Worm (Caenorhabditis elegans) whole organism, young adult: ENCODE measurements around the gene srg-51.

Source experiments
- B0019.2 ChIP-seq: fragments of 200-800 bp; sonication (Bioruptor generic); conservative IDR thresholded peaks from 2 replicates; pipeline ENCODE4 v1.3.6; 2022; ENCODE audit warnings: missing genetic modification reagents, missing genetic modification characterization, missing compliant biosample characterization
- D2030.7 ChIP-seq: fragments of 200-800 bp; sonication (Bioruptor generic); IDR thresholded peaks from 2 replicates; pipeline ENCODE4 v1.3.6; 2022; ENCODE audit warnings: missing genetic modification reagents, missing genetic modification characterization, missing compliant biosample characterization
- F22D6.2 ChIP-seq: sonication (generic microtip); optimal IDR thresholded peaks from 2 replicates; lab custom pipeline; 2016; ENCODE audit warnings: mild to moderate bottlenecking, missing genetic modification characterization, missing compliant biosample characterization
- F49E8.2 ChIP-seq: sonication (generic microtip); optimal IDR thresholded peaks from 3 replicates; lab custom pipeline; 2017; ENCODE audit warnings: missing genetic modification characterization, mild to moderate bottlenecking, missing compliant biosample characterization, antibody characterized with exemption, moderate library complexity; ENCODE audit not compliant: insufficient read depth
- F52B5.7 ChIP-seq: sonication (generic microtip); optimal IDR thresholded peaks from 2 replicates; lab custom pipeline; 2016; ENCODE audit warnings: mild to moderate bottlenecking, missing genetic modification characterization, missing compliant biosample characterization
- K11D2.4 ChIP-seq: fragments of 200-800 bp; sonication (Bioruptor generic); IDR thresholded peaks from 2 replicates; pipeline ENCODE4 v1.3.6; 2022; ENCODE audit warnings: missing genetic modification reagents, missing genetic modification characterization, missing compliant biosample characterization
- K12H6.12 ChIP-seq: fragments of 200-800 bp; sonication (Bioruptor generic); optimal IDR thresholded peaks from 2 replicates; lab custom pipeline; 2018; ENCODE audit warnings: mild to moderate bottlenecking, missing genetic modification characterization, missing compliant biosample characterization
- T07F8.4 ChIP-seq: sonication (generic microtip); optimal IDR thresholded peaks from 2 replicates; lab custom pipeline; 2016; ENCODE audit warnings: mild to moderate bottlenecking, missing genetic modification characterization, moderate library complexity, missing compliant biosample characterization
- Y67H2A.10 ChIP-seq: fragments of 200-800 bp; sonication (Bioruptor generic); conservative IDR thresholded peaks from 2 replicates; pipeline ENCODE4 v1.3.6; 2022; ENCODE audit warnings: missing genetic modification reagents, missing genetic modification characterization, missing compliant biosample characterization
- Y79H2A.3 ChIP-seq: fragments of 200-800 bp; sonication (Bioruptor generic); conservative IDR thresholded peaks from 2 replicates; pipeline ENCODE4 v1.3.6; 2022; ENCODE audit warnings: missing genetic modification reagents, missing genetic modification characterization, missing compliant biosample characterization
- ama-1 ChIP-seq, 3 experiments: fragments of 150-350 bp in 1 of 3; sonication (generic microtip) in 2 of 3; optimal IDR thresholded peaks; 2 replicates each; lab custom pipeline; 2014 to 2018; ENCODE audit warnings: missing biosample characterization in 2 of 3, missing genetic modification characterization in 2 of 3, missing genetic modification reagents in 2 of 3
- aptf-2 ChIP-seq: fragments of 200-800 bp; sonication (Bioruptor generic); conservative IDR thresholded peaks from 2 replicates; pipeline ENCODE4 v1.3.6; 2022; ENCODE audit warnings: missing genetic modification reagents, missing genetic modification characterization, missing compliant biosample characterization
- atf-7 ChIP-seq: sonication (generic microtip); optimal IDR thresholded peaks from 2 replicates; lab custom pipeline; 2017; ENCODE audit warnings: mild to moderate bottlenecking, missing genetic modification characterization, missing compliant biosample characterization
- attf-3 ChIP-seq: fragments of 200-800 bp; sonication (Bioruptor generic); conservative IDR thresholded peaks from 2 replicates; pipeline ENCODE4 v1.3.6; 2022; ENCODE audit warnings: missing genetic modification reagents, missing genetic modification characterization, missing compliant biosample characterization
- attf-5 ChIP-seq: fragments of 200-800 bp; sonication (Bioruptor generic); optimal IDR thresholded peaks from 2 replicates; lab custom pipeline; 2018; ENCODE audit warnings: mild to moderate bottlenecking, missing genetic modification characterization, missing compliant biosample characterization
- ccch-3 ChIP-seq: fragments of 200-800 bp; sonication (Bioruptor generic); optimal IDR thresholded peaks from 2 replicates; lab custom pipeline; 2018; ENCODE audit warnings: mild to moderate bottlenecking, missing genetic modification characterization, missing compliant biosample characterization
- ceh-91 ChIP-seq: fragments of 200-800 bp; sonication (Bioruptor generic); IDR thresholded peaks from 2 replicates; pipeline ENCODE4 v1.3.6; 2022; ENCODE audit warnings: missing genetic modification reagents, missing genetic modification characterization, missing compliant biosample characterization
- die-1 ChIP-seq: sonication (generic microtip); optimal IDR thresholded peaks from 2 replicates; lab custom pipeline; 2016; ENCODE audit warnings: missing genotype, mild to moderate bottlenecking, missing genetic modification characterization, missing compliant biosample characterization
- dox-1 ChIP-seq: fragments of 200-800 bp; sonication (Bioruptor generic); IDR thresholded peaks from 2 replicates; pipeline ENCODE4 v1.3.6; 2022; ENCODE audit warnings: missing genetic modification reagents, missing genetic modification characterization, missing compliant biosample characterization
- egl-44 ChIP-seq: fragments of 200-800 bp; sonication (Bioruptor generic); IDR thresholded peaks from 2 replicates; pipeline ENCODE4 v1.3.6; 2022; ENCODE audit warnings: missing genetic modification reagents, missing genetic modification characterization, missing compliant biosample characterization
- ets-4 ChIP-seq: fragments of 200-800 bp; sonication (Bioruptor generic); optimal IDR thresholded peaks from 2 replicates; lab custom pipeline; 2018; ENCODE audit warnings: mild to moderate bottlenecking, missing genetic modification characterization, missing compliant biosample characterization
- fkh-3 ChIP-seq: sonication (generic microtip); optimal IDR thresholded peaks from 2 replicates; lab custom pipeline; 2016; ENCODE audit warnings: mild to moderate bottlenecking, missing genetic modification characterization, missing compliant biosample characterization
- hsf-1 ChIP-seq: fragments of 200-800 bp; sonication (Bioruptor generic); IDR thresholded peaks from 2 replicates; pipeline ENCODE4 v1.3.6; 2022; ENCODE audit warnings: missing genetic modification reagents, missing genetic modification characterization, missing compliant biosample characterization
- lin-35 ChIP-seq, 3 experiments: fragments of 150-350 bp in 2 of 3; sonication (generic microtip) in 1 of 3; optimal IDR thresholded peaks; 2 replicates each; lab custom pipeline; 2014 to 2018; ENCODE audit warnings: missing biosample characterization in 3 of 3, missing genetic modification characterization in 3 of 3, missing genetic modification reagents in 3 of 3
- lin-40 ChIP-seq: sonication (generic microtip); optimal IDR thresholded peaks from 2 replicates; lab custom pipeline; 2016; ENCODE audit warnings: missing genetic modification characterization, mild to moderate bottlenecking, missing compliant biosample characterization, missing genotype, missing genetic modification reagents
- lin-54 ChIP-seq: fragments of 200-800 bp; sonication (Bioruptor generic); optimal IDR thresholded peaks from 2 replicates; lab custom pipeline; 2018; ENCODE audit warnings: mild to moderate bottlenecking, missing genetic modification characterization, missing compliant biosample characterization
- lir-1 ChIP-seq: fragments of 200-800 bp; sonication (Bioruptor generic); conservative IDR thresholded peaks from 2 replicates; pipeline ENCODE4 v1.3.6; 2022; ENCODE audit warnings: missing genetic modification reagents, missing genetic modification characterization, missing compliant biosample characterization
- lsl-1 ChIP-seq: fragments of 200-800 bp; sonication (Bioruptor generic); optimal IDR thresholded peaks from 2 replicates; lab custom pipeline; 2018; ENCODE audit warnings: mild to moderate bottlenecking, missing genetic modification characterization, moderate library complexity, missing compliant biosample characterization
- lsy-27 ChIP-seq: sonication (generic microtip); optimal IDR thresholded peaks from 2 replicates; lab custom pipeline; 2017; ENCODE audit warnings: missing genetic modification characterization, mild to moderate bottlenecking, missing compliant biosample characterization, antibody characterized with exemption, missing genotype, borderline replicate concordance; ENCODE audit not compliant: insufficient read depth
- madf-6 ChIP-seq: fragments of 200-800 bp; sonication (Bioruptor generic); IDR thresholded peaks from 2 replicates; pipeline ENCODE4 v1.3.6; 2022; ENCODE audit warnings: missing genetic modification reagents, missing genetic modification characterization, missing compliant biosample characterization
- madf-8 ChIP-seq: fragments of 200-800 bp; sonication (Bioruptor generic); conservative IDR thresholded peaks from 2 replicates; pipeline ENCODE4 v1.3.6; 2022; ENCODE audit warnings: missing genetic modification reagents, missing genetic modification characterization, missing compliant biosample characterization
- nfyb-1 ChIP-seq: fragments of 200-800 bp; sonication (Bioruptor generic); IDR thresholded peaks from 2 replicates; pipeline ENCODE4 v1.3.6; 2022; ENCODE audit warnings: missing genetic modification reagents, missing genetic modification characterization, missing compliant biosample characterization
- nhr-179 ChIP-seq: sonication (generic microtip); optimal IDR thresholded peaks from 2 replicates; lab custom pipeline; 2016; ENCODE audit warnings: mild to moderate bottlenecking, missing genetic modification characterization, missing compliant biosample characterization
- rcor-1 ChIP-seq: fragments of 200-800 bp; sonication (Bioruptor generic); IDR thresholded peaks from 2 replicates; pipeline ENCODE4 v1.3.6; 2022; ENCODE audit warnings: missing genetic modification reagents, missing genetic modification characterization, missing compliant biosample characterization
- sdz-38 ChIP-seq: sonication (generic microtip); optimal IDR thresholded peaks from 2 replicates; lab custom pipeline; 2016; ENCODE audit warnings: missing genotype, missing genetic modification characterization, missing compliant biosample characterization
- snpc-1.1 ChIP-seq: sonication (generic microtip); optimal IDR thresholded peaks from 2 replicates; lab custom pipeline; 2017; ENCODE audit warnings: missing genetic modification characterization, mild to moderate bottlenecking, missing compliant biosample characterization, antibody characterized with exemption, moderate library complexity, missing genotype, missing genetic modification reagents; ENCODE audit not compliant: insufficient read depth
- snpc-1.3 ChIP-seq: sonication (generic microtip); optimal IDR thresholded peaks from 2 replicates; lab custom pipeline; 2017; ENCODE audit warnings: missing genetic modification characterization, mild to moderate bottlenecking, missing compliant biosample characterization, antibody characterized with exemption, moderate library complexity, missing genotype, missing genetic modification reagents; ENCODE audit not compliant: insufficient read depth
- snpc-3.4 ChIP-seq: sonication (generic microtip); optimal IDR thresholded peaks from 2 replicates; lab custom pipeline; 2017; ENCODE audit warnings: missing genetic modification characterization, mild to moderate bottlenecking, missing compliant biosample characterization, antibody characterized with exemption, moderate library complexity, missing genotype, missing genetic modification reagents
- sptf-2 ChIP-seq: fragments of 200-800 bp; sonication (Bioruptor generic); optimal IDR thresholded peaks from 2 replicates; lab custom pipeline; 2018; ENCODE audit warnings: mild to moderate bottlenecking, missing genetic modification characterization, missing compliant biosample characterization
- tbx-9 ChIP-seq: sonication (generic microtip); optimal IDR thresholded peaks from 2 replicates; lab custom pipeline; 2016; ENCODE audit warnings: borderline replicate concordance, missing genetic modification characterization, inconsistent platforms, missing compliant biosample characterization
- zfh-2 ChIP-seq: fragments of 200-800 bp; sonication (Bioruptor generic); conservative IDR thresholded peaks from 2 replicates; pipeline ENCODE4 v1.3.6; 2022; ENCODE audit warnings: missing genetic modification reagents, missing genetic modification characterization, missing compliant biosample characterization
- zim-3 ChIP-seq: sonication (generic microtip); optimal IDR thresholded peaks from 2 replicates; lab custom pipeline; 2017; ENCODE audit warnings: mild to moderate bottlenecking, missing genetic modification characterization, moderate library complexity, missing compliant biosample characterization
- ztf-22 ChIP-seq: fragments of 200-800 bp; sonication (Bioruptor generic); optimal IDR thresholded peaks from 2 replicates; lab custom pipeline; 2018; ENCODE audit warnings: mild to moderate bottlenecking, missing genetic modification characterization, moderate library complexity, missing compliant biosample characterization
- ztf-25 ChIP-seq: fragments of 200-800 bp; sonication (Bioruptor generic); IDR thresholded peaks from 2 replicates; pipeline ENCODE4 v1.3.6; 2022; ENCODE audit warnings: missing genetic modification reagents, missing genetic modification characterization, missing compliant biosample characterization
- ztf-28 ChIP-seq: fragments of 200-800 bp; sonication (Bioruptor generic); IDR thresholded peaks from 2 replicates; pipeline ENCODE4 v1.3.6; 2022; ENCODE audit warnings: missing genetic modification reagents, missing genetic modification characterization, missing compliant biosample characterization

The srg-51 gene

DNA sequence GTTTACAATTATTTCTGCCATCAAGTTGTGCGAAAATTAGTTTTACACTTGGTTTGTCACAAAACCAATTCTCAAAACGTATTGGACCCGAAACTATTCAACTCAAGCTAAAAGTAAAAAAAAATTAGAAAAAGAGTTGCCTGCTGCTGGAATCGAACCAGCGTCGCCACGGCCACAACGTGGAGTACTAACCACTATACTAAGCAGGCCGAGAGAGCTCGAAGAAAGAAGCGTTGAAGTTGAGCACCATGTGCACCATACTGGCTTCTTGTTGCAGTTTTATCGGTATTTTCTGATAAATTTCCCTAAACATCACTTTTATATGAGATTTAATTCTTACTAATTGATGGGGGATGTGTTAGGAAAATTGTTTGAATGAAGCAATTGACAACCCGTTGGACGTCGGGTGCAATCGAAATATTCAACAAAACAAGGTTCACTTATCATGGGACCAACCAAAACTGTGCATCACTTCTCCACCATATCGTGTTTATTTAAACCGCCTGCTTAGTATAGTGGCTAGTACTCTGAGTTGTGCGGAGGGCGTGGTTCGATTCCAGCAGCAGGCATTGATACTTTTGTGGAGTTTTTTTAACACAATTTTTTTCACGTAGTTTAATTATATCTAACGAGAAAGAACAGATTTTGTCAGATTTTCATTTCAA is 46.9 kb upstream of the srg-51 start (continued):
- TF ChIP-seq F49E8.2 (tag; lab: Kevin White, UChicago) (peak; percentile 1), attf-5 (GFP tag; lab: Kevin White, UChicago) (no peak), madf-8 (GFP tag; lab: Robert Waterston, UW) (no peak), ccch-3 (no peak), F22D6.2 (tag; lab: Kevin White, UChicago) (no peak), ztf-28 (GFP tag; lab: Robert Waterston, UW) (no peak), lin-35 (GFP tag; optimal IDR thresholded peaks at IDR 0.05; lab: Kevin White, UChicago) (no peak), nhr-179 (tag; lab: Kevin White, UChicago) (no peak), ztf-25 (GFP tag; lab: Robert Waterston, UW) (peak; percentile 39; the same call in 1 of the 2 replicates), egl-44 (GFP tag; lab: Robert Waterston, UW) (no peak), lsl-1 (no peak), nfyb-1 (GFP tag; lab: Robert Waterston, UW) (no peak), lsy-27 (no peak), snpc-1.3 (peak; percentile 35), rcor-1 (GFP tag; lab: Robert Waterston, UW) (no peak), T07F8.4 (tag; lab: Kevin White, UChicago) (no peak), zim-3 (tag; lab: Kevin White, UChicago) (no peak), lin-40 (no peak), sptf-2 (GFP tag; lab: Kevin White, UChicago) (no peak), tbx-9 (no peak), B0019.2 (GFP tag; lab: Robert Waterston, UW) (no peak), F52B5.7 (no peak), atf-7 (tag; lab: Kevin White, UChicago) (no peak), K12H6.12 (tag; lab: Kevin White, UChicago) (no peak), lir-1 (GFP tag; lab: Robert Waterston, UW) (no peak), attf-3 (GFP tag; lab: Robert Waterston, UW) (0 out of 2 replicates have a peak, but pooled peaks have one; percentile 7), ztf-22 (GFP tag; lab: Kevin White, UChicago) (peak; percentile 29), ceh-91 (no peak), sdz-38 (no peak), K11D2.4 (GFP tag; lab: Robert Waterston, UW) (no peak), madf-6 (GFP tag; lab: Robert Waterston, UW) (no peak), zfh-2 (no peak), aptf-2 (GFP tag; lab: Robert Waterston, UW) (no peak), hsf-1 (GFP tag; lab: Robert Waterston, UW) (no peak), die-1 (tag; lab: Kevin White, UChicago) (peak; percentile 34), D2030.7 (GFP tag; lab: Robert Waterston, UW) (peak; percentile 55; the same call in 1 of the 2 replicates), snpc-3.4 (tag; lab: Kevin White, UChicago) (no peak), lin-54 (GFP tag; lab: Kevin White, UChicago) (no peak), snpc-1.1 (tag; lab: Kevin White, UChicago) (no peak), ama-1 (optimal IDR thresholded peaks at IDR 0.05; lab: Kevin White, UChicago) (no peak), ama-1 (GFP tag; optimal IDR thresholded peaks at IDR 0.05; lab: Kevin White, UChicago) (no peak), Y79H2A.3 (GFP tag; lab: Robert Waterston, UW) (no peak), dox-1 (GFP tag; lab: Robert Waterston, UW) (peak; percentile 51; the same call in 1 of the 2 replicates), ets-4 (GFP tag; lab: Kevin White, UChicago) (no peak), fkh-3 (tag; lab: Kevin White, UChicago) (no peak), Y67H2A.10 (GFP tag; lab: Robert Waterston, UW) (no peak)
